Worm (Caenorhabditis elegans) whole organism, dauer: ENCODE data around the gene F55A11.8.

ENCODE experiments used
- unc-62 ChIP-seq: sonication (generic microtip); optimal IDR thresholded peaks from 2 replicates; lab custom pipeline; 2017; ENCODE audit warnings: missing biosample characterization, missing genetic modification reagents, missing genetic modification characterization

F55A11.8 gene

ce11 chrV:11777846-11778245 is 10.1 kb upstream of the F55A11.8 start:
- no peak for TF ChIP-seq unc-62 (GFP tag; lab: Kevin White, UChicago)

- no peak for TF ChIP-seq unc-62 (GFP tag; lab: Kevin White, UChicago)
Observed at ce11 chrV:11779310-11779709, 8.7 kb upstream of the F55A11.8 start.

- TF ChIP-seq unc-62 (GFP tag; lab: Kevin White, UChicago), result no peak
Observed at ce11 chrV:11779810-11780209, 8.2 kb upstream of the F55A11.8 start.

- no peak for TF ChIP-seq unc-62 (GFP tag; lab: Kevin White, UChicago)
Observed at ce11 chrV:11782809-11783440, 5.1 kb upstream of the F55A11.8 start, which contains the start of gene F55A11.11. F55A11.11 (plus strand) TSS chrV:11783149.

- no peak for TF ChIP-seq unc-62 (GFP tag; lab: Kevin White, UChicago)
Observed at ce11 chrV:11787258-11787657, 730 bp upstream of the F55A11.8 start, which contains the start of gene F55A11.7. F55A11.7 (minus strand) TSS chrV:11787443.

ce11 chrV:11789474-11789873 is 1.5 kb downstream of the F55A11.8 start, which contains the start of gene D2023.1:
D2023.1 (plus strand) TSS chrV:11789550.
- no peak for TF ChIP-seq unc-62 (GFP tag; lab: Kevin White, UChicago)

ce11 chrV:11794172-11794571 is 6.2 kb downstream of the F55A11.8 start:
- no peak for TF ChIP-seq unc-62 (GFP tag; lab: Kevin White, UChicago)

ce11 chrV:11795352-11795751 is 7.4 kb downstream of the F55A11.8 start:
- TF ChIP-seq unc-62 (GFP tag; lab: Kevin White, UChicago), result no peak

ce11 chrV:11796343-11796742 is 8.4 kb downstream of the F55A11.8 start:
- TF ChIP-seq unc-62 (GFP tag; lab: Kevin White, UChicago), result no peak

ce11 chrV:11797272-11797855 is 9.4 kb downstream of the F55A11.8 start:
- no peak for TF ChIP-seq unc-62 (GFP tag; lab: Kevin White, UChicago)

- no peak for TF ChIP-seq unc-62 (GFP tag; lab: Kevin White, UChicago)
Observed at ce11 chrV:11798320-11798719, 10.3 kb downstream of the F55A11.8 start.

- TF ChIP-seq unc-62 (GFP tag; lab: Kevin White, UChicago), result no peak
Observed at ce11 chrV:11799252-11799822, 11.3 kb downstream of the F55A11.8 start.

- no peak for TF ChIP-seq unc-62 (GFP tag; lab: Kevin White, UChicago)
Observed at ce11 chrV:11800486-11800885, 12.5 kb downstream of the F55A11.8 start.

- no peak for TF ChIP-seq unc-62 (GFP tag; lab: Kevin White, UChicago)
Observed at ce11 chrV:11801076-11801849, 13.3 kb downstream of the F55A11.8 start.

- TF ChIP-seq unc-62 (GFP tag; lab: Kevin White, UChicago), result no peak
Observed at ce11 chrV:11802508-11802907, 14.5 kb downstream of the F55A11.8 start.

- no peak for TF ChIP-seq unc-62 (GFP tag; lab: Kevin White, UChicago)
Observed at ce11 chrV:11803518-11803994, 15.6 kb downstream of the F55A11.8 start.
